Fruit fly (Drosophila melanogaster): ENCODE measurements around the gene nol.

- TF ChIP-seq psq (optimal IDR thresholded peaks at IDR 0.05) (no peak), insv (optimal IDR thresholded peaks at IDR 0.05) (no peak), Myc (optimal IDR thresholded peaks at IDR 0.05) (no peak), Sin3A (optimal IDR thresholded peaks at IDR 0.05) (no peak)
These were observed 6.2 kb upstream of the nol start for dm6 chr3L:11124439-11124838.

All from Kc167 (cell line).